Fruit fly (Drosophila melanogaster) whole organism, embryonic: ENCODE results near the gene fred.

Experiments used
- Awh ChIP-seq: fragments of 200-800 bp; sonication (Bioruptor generic); IDR thresholded peaks from 2 replicates; pipeline ENCODE4, ENCODE4 v1.3.6; 2022; ENCODE audit warnings: missing biosample characterization, missing genetic modification characterization
- CG10147 ChIP-seq: fragments of 200-800 bp; sonication (Bioruptor generic); optimal IDR thresholded peaks from 2 replicates; lab custom pipeline; 2019; ENCODE audit warnings: missing biosample characterization, mild to moderate bottlenecking, missing genetic modification characterization, moderate library complexity
- CG10321 ChIP-seq: fragments of 200-800 bp; sonication (Bioruptor generic); IDR thresholded peaks from 2 replicates; pipeline ENCODE4 v1.3.6; 2022; ENCODE audit warnings: missing biosample characterization, missing genetic modification characterization
- CG11456 ChIP-seq: fragments of 200-800 bp; sonication (Bioruptor generic); IDR thresholded peaks from 3 replicates; pipeline ENCODE4 v1.3.6; 2022; ENCODE audit warnings: missing biosample characterization, missing genetic modification characterization
- CG11695 ChIP-seq: fragments of 200-800 bp; sonication (Bioruptor generic); IDR thresholded peaks from 3 replicates; pipeline ENCODE4 v1.3.6; 2022; ENCODE audit warnings: missing biosample characterization, missing genetic modification characterization
- CG13624 ChIP-seq: fragments of 200-800 bp; sonication (Bioruptor generic); optimal IDR thresholded peaks from 2 replicates; lab custom pipeline; 2016; ENCODE audit warnings: missing biosample characterization, missing genetic modification characterization
- CG14014 ChIP-seq: fragments of 200-800 bp; sonication (Bioruptor generic); IDR thresholded peaks from 2 replicates; pipeline ENCODE4 v1.3.6; 2022; ENCODE audit warnings: missing biosample characterization, missing genetic modification characterization
- CG16779 ChIP-seq: fragments of 200-800 bp; sonication (Bioruptor generic); IDR thresholded peaks from 2 replicates; pipeline ENCODE4 v1.3.6; 2022; ENCODE audit warnings: missing biosample characterization, missing genetic modification characterization
- CG17568 ChIP-seq: fragments of 200-800 bp; sonication (Bioruptor generic); optimal IDR thresholded peaks from 2 replicates; lab custom pipeline; 2018; ENCODE audit warnings: missing biosample characterization, mild to moderate bottlenecking, missing genetic modification characterization, moderate library complexity
- CG18476 ChIP-seq: fragments of 200-800 bp; sonication (Bioruptor generic); optimal IDR thresholded peaks from 2 replicates; lab custom pipeline; 2016; ENCODE audit warnings: missing biosample characterization, mild to moderate bottlenecking, missing genetic modification characterization
- CG2678 ChIP-seq: fragments of 200-800 bp; sonication (Bioruptor generic); optimal IDR thresholded peaks from 3 replicates; lab custom pipeline; 2019; ENCODE audit warnings: missing biosample characterization, mild to moderate bottlenecking, missing genetic modification characterization, moderate library complexity
- CG30431 ChIP-seq: fragments of 200-800 bp; sonication (Bioruptor generic); optimal IDR thresholded peaks from 2 replicates; lab custom pipeline; 2017; ENCODE audit warnings: missing biosample characterization, missing genetic modification characterization
- CG6683 ChIP-seq: fragments of 200-800 bp; sonication (Bioruptor generic); optimal IDR thresholded peaks from 2 replicates; lab custom pipeline; 2017; ENCODE audit warnings: missing biosample characterization, mild to moderate bottlenecking, missing genetic modification characterization, missing genetic modification reagents
- CG7372 ChIP-seq: fragments of 200-800 bp; sonication (Bioruptor generic); IDR thresholded peaks from 2 replicates; pipeline ENCODE4 v1.3.6; 2022; ENCODE audit warnings: missing biosample characterization, missing genetic modification characterization
- CG7556 ChIP-seq: fragments of 200-800 bp; sonication (Bioruptor generic); optimal IDR thresholded peaks from 2 replicates; lab custom pipeline; 2017; ENCODE audit warnings: missing biosample characterization, mild to moderate bottlenecking, missing genetic modification characterization
- CG8359 ChIP-seq: fragments of 200-800 bp; sonication (Bioruptor generic); optimal IDR thresholded peaks from 2 replicates; lab custom pipeline; 2017; ENCODE audit warnings: missing biosample characterization, mild to moderate bottlenecking, missing genetic modification characterization, borderline replicate concordance
- CoRest ChIP-seq: fragments of 200-800 bp; sonication (Bioruptor generic); optimal IDR thresholded peaks from 3 replicates; lab custom pipeline; 2018; ENCODE audit warnings: missing biosample characterization, mild to moderate bottlenecking, missing genetic modification characterization, moderate library complexity
- D ChIP-seq, 2 experiments: fragments of 200-800 bp in 1 of 2; fragments of >200 bp in 1 of 2; sonication (Bioruptor generic) in 1 of 2; optimal IDR thresholded peaks; 2 replicates in 1 of 2; 3 replicates in 1 of 2; lab custom pipeline; 2017; ENCODE audit warnings: mild to moderate bottlenecking in 1 of 2, missing biosample characterization in 1 of 2, missing genetic modification characterization in 1 of 2, missing genetic modification reagents in 1 of 2
- Deaf1 ChIP-seq: fragments of 200-800 bp; optimal IDR thresholded peaks from 3 replicates; lab custom pipeline; 2019; ENCODE audit warnings: missing biosample characterization, mild to moderate bottlenecking, missing genetic modification characterization, moderate library complexity
- E2f2 ChIP-seq: fragments of 200-800 bp; sonication (Bioruptor generic); IDR thresholded peaks from 2 replicates; pipeline ENCODE4 v1.3.6; 2022; ENCODE audit warnings: missing biosample characterization, missing genetic modification characterization
- Fer2 ChIP-seq: fragments of 200-800 bp; sonication (Bioruptor generic); optimal IDR thresholded peaks from 2 replicates; lab custom pipeline; 2018; ENCODE audit warnings: missing biosample characterization, mild to moderate bottlenecking, missing genetic modification characterization, moderate library complexity
- HLH4C ChIP-seq: fragments of 200-800 bp; sonication (Bioruptor generic); IDR thresholded peaks from 3 replicates; pipeline ENCODE4 v1.3.6; 2022; ENCODE audit warnings: missing biosample characterization, missing genetic modification characterization; ENCODE audit not compliant: partially characterized antibody
- HmgD ChIP-seq: fragments of 200-800 bp; sonication (Bioruptor generic); optimal IDR thresholded peaks from 3 replicates; lab custom pipeline; 2016; ENCODE audit warnings: missing biosample characterization, missing genetic modification characterization
- Hmr ChIP-seq: fragments of 200-800 bp; sonication (Bioruptor generic); optimal IDR thresholded peaks from 3 replicates; lab custom pipeline; 2017; ENCODE audit warnings: mild to moderate bottlenecking, missing biosample characterization, missing genetic modification reagents, missing genetic modification characterization
- Hr3 ChIP-seq: fragments of 200-800 bp; sonication (Bioruptor generic); optimal IDR thresholded peaks from 3 replicates; lab custom pipeline; 2016; ENCODE audit warnings: missing biosample characterization, missing genetic modification characterization
- NC2β ChIP-seq: fragments of 200-800 bp; sonication (Bioruptor generic); optimal IDR thresholded peaks from 2 replicates; lab custom pipeline; 2016; ENCODE audit warnings: missing biosample characterization, missing genetic modification characterization
- Nf-YC ChIP-seq: fragments of 200-800 bp; optimal IDR thresholded peaks from 3 replicates; lab custom pipeline; 2019; ENCODE audit warnings: missing biosample characterization, mild to moderate bottlenecking, missing genetic modification characterization, moderate library complexity
- PHDP ChIP-seq: fragments of 200-800 bp; sonication (Bioruptor generic); optimal IDR thresholded peaks from 3 replicates; lab custom pipeline; 2018; ENCODE audit warnings: missing biosample characterization, mild to moderate bottlenecking, missing genetic modification characterization, moderate library complexity
- Six4 ChIP-seq: fragments of 200-800 bp; sonication (Bioruptor generic); optimal IDR thresholded peaks from 2 replicates; lab custom pipeline; 2016; ENCODE audit warnings: missing biosample characterization, missing genetic modification characterization
- Sox100B ChIP-seq: fragments of 200-800 bp; sonication (Bioruptor generic); optimal IDR thresholded peaks from 3 replicates; lab custom pipeline; 2018; ENCODE audit warnings: missing biosample characterization, mild to moderate bottlenecking, missing genetic modification characterization
- Spps ChIP-seq: fragments of 200-800 bp; sonication (Bioruptor generic); optimal IDR thresholded peaks from 2 replicates; lab custom pipeline; 2018; ENCODE audit warnings: missing biosample characterization, mild to moderate bottlenecking, missing genetic modification characterization
- Sry-β ChIP-seq: fragments of 200-800 bp; sonication (Bioruptor generic); optimal IDR thresholded peaks from 2 replicates; lab custom pipeline; 2018; ENCODE audit warnings: missing biosample characterization, mild to moderate bottlenecking, missing genetic modification characterization, moderate library complexity
- Ssrp ChIP-seq: fragments of 200-800 bp; sonication (Bioruptor generic); optimal IDR thresholded peaks from 2 replicates; lab custom pipeline; 2018; ENCODE audit warnings: missing biosample characterization, mild to moderate bottlenecking, missing genetic modification characterization, moderate library complexity
- ap ChIP-seq: fragments of 200-800 bp; sonication (Bioruptor generic); IDR thresholded peaks from 2 replicates; pipeline ENCODE4 v1.3.6; 2022; ENCODE audit warnings: missing biosample characterization, missing genetic modification characterization
- ash1 ChIP-seq: fragments of 200-800 bp; sonication (Bioruptor generic); optimal IDR thresholded peaks from 2 replicates; lab custom pipeline; 2018; ENCODE audit warnings: missing biosample characterization, mild to moderate bottlenecking, missing genetic modification characterization
- chm ChIP-seq: fragments of 200-800 bp; sonication (Bioruptor generic); IDR thresholded peaks from 2 replicates; pipeline ENCODE4 v1.3.6; 2022; ENCODE audit warnings: missing biosample characterization, missing genetic modification characterization
- da ChIP-seq: fragments of 200-800 bp; sonication (Bioruptor generic); optimal IDR thresholded peaks from 2 replicates; lab custom pipeline; 2016; ENCODE audit warnings: missing biosample characterization, missing genetic modification characterization
- danr ChIP-seq: fragments of 200-800 bp; sonication (Bioruptor generic); IDR thresholded peaks from 2 replicates; pipeline ENCODE4 v1.3.6; 2022; ENCODE audit warnings: missing biosample characterization, missing genetic modification characterization
- dmrt99B ChIP-seq: fragments of 200-800 bp; sonication (Bioruptor generic); optimal IDR thresholded peaks from 2 replicates; lab custom pipeline; 2018; ENCODE audit warnings: missing biosample characterization, mild to moderate bottlenecking, missing genetic modification characterization, moderate library complexity
- fd64A ChIP-seq: fragments of 200-800 bp; sonication (Bioruptor generic); optimal IDR thresholded peaks from 3 replicates; lab custom pipeline; 2018; ENCODE audit warnings: missing biosample characterization, mild to moderate bottlenecking, missing genetic modification characterization
- grau ChIP-seq: fragments of 200-800 bp; optimal IDR thresholded peaks from 3 replicates; lab custom pipeline; 2019; ENCODE audit warnings: missing biosample characterization, mild to moderate bottlenecking, missing genetic modification characterization, moderate library complexity
- lilli ChIP-seq: fragments of 200-800 bp; sonication (Bioruptor generic); optimal IDR thresholded peaks from 3 replicates; lab custom pipeline; 2016; ENCODE audit warnings: missing biosample characterization, missing genetic modification characterization
- lola ChIP-seq, 3 experiments: fragments of >200 bp in 2 of 3; fragments of 200-800 bp in 1 of 3; sonication (Bioruptor generic) in 1 of 3; optimal IDR thresholded peaks; 2 replicates each; lab custom pipeline; 2017 to 2019; ENCODE audit warnings: missing biosample characterization in 3 of 3, missing genetic modification characterization in 3 of 3, mild to moderate bottlenecking in 1 of 3, moderate library complexity in 1 of 3
- maf-S ChIP-seq: fragments of 200-800 bp; sonication (Bioruptor generic); optimal IDR thresholded peaks from 2 replicates; lab custom pipeline; 2016; ENCODE audit warnings: missing biosample characterization, missing genetic modification characterization
- nom ChIP-seq: fragments of 200-800 bp; sonication (Bioruptor generic); optimal IDR thresholded peaks from 2 replicates; lab custom pipeline; 2017; ENCODE audit warnings: missing biosample characterization, missing genetic modification characterization, mild to moderate bottlenecking, moderate library complexity, missing genetic modification reagents
- pb ChIP-seq: fragments of 200-800 bp; sonication (Bioruptor generic); optimal IDR thresholded peaks from 3 replicates; lab custom pipeline; 2016; ENCODE audit warnings: missing biosample characterization, missing genetic modification characterization
- sna ChIP-seq: fragments of 200-800 bp; sonication (Bioruptor generic); IDR thresholded peaks from 2 replicates; pipeline ENCODE4 v1.3.6; 2022; ENCODE audit warnings: missing biosample characterization, missing genetic modification characterization; ENCODE audit not compliant: partially characterized antibody
- tup ChIP-seq: fragments of 200-800 bp; sonication (Bioruptor generic); optimal IDR thresholded peaks from 2 replicates; lab custom pipeline; 2016; ENCODE audit warnings: missing biosample characterization, mild to moderate bottlenecking, missing genetic modification characterization, moderate library complexity
- twi ChIP-seq: fragments of 200-800 bp; optimal IDR thresholded peaks from 2 replicates; lab custom pipeline; 2019; ENCODE audit warnings: missing biosample characterization, mild to moderate bottlenecking, missing genetic modification characterization, moderate library complexity

The fred gene

DNA sequence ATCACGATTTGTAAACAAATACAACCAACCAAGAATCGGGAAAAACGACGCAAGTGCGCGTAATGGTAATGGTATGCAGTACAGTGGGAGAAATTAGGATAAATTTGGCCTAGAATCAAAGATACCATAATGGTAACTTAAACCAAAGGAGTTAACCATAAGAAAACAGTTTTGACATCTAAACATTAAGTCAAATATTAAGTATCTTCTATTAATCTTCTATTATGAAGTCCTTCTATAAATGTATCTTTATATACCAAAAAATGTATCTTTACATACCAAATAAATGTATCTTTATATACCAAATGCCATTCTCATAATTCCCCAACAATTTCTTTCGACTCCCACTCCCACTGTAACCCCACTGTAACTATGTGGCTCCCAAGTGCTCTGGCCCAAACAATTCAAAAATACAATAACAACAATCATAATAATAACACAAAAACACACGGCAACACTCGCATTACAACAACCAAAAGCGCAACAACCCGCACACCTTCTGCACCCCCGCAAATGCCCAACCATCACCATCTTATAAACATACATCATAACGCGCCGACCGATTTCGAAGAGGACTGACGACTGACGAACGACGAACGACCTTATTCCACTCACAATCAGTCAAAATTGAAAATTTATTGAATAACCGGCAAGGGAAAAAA lies 135.9 kb downstream of the fred start:
- TF ChIP-seq ap: no peak
- TF ChIP-seq fd64A (GFP tag; lab: Kevin White, UChicago): no peak
- TF ChIP-seq tup (GFP tag; lab: Kevin White, UChicago): no peak
- no peak for TF ChIP-seq da
- TF ChIP-seq NC2β (GFP tag; lab: Kevin White, UChicago): no peak
- TF ChIP-seq Spps (tag; lab: Kevin White, UChicago): no peak
- peak; percentile 32 for TF ChIP-seq Ssrp (tag; lab: Kevin White, UChicago)
- TF ChIP-seq E2f2 (GFP tag; lab: Robert Waterston, UW): 0 out of 2 replicates have a peak, but pooled peaks have one; percentile 11
- TF ChIP-seq CG7372 (GFP tag; lab: Robert Waterston, UW): no peak
- no peak for TF ChIP-seq CG17568
- no peak for TF ChIP-seq maf-S (GFP tag; lab: Kevin White, UChicago)
- no peak for TF ChIP-seq CG10321
- TF ChIP-seq CG16779 (GFP tag; lab: Robert Waterston, UW): no peak
- TF ChIP-seq Nf-YC (tag; lab: Kevin White, UChicago): no peak
- no peak for TF ChIP-seq CG18476 (GFP tag; lab: Kevin White, UChicago)
- no peak for TF ChIP-seq CG11456 (GFP tag; lab: Robert Waterston, UW)
- peak; percentile 24 for TF ChIP-seq PHDP (tag; lab: Kevin White, UChicago)
- no peak for TF ChIP-seq Awh (GFP tag; lab: Robert Waterston, UW)
- TF ChIP-seq CG7556 (GFP tag; lab: Kevin White, UChicago): no peak
- TF ChIP-seq Deaf1 (tag; lab: Kevin White, UChicago): no peak
- TF ChIP-seq CG8359 (GFP tag; lab: Kevin White, UChicago): no peak
- TF ChIP-seq CG11695 (GFP tag; lab: Robert Waterston, UW): no peak
- peak; percentile 19 for TF ChIP-seq Sox100B (GFP tag; lab: Kevin White, UChicago)
- TF ChIP-seq lilli (GFP tag; lab: Kevin White, UChicago): no peak
- no peak for TF ChIP-seq CG30431 (GFP tag; lab: Kevin White, UChicago)
- TF ChIP-seq chm: no peak
- TF ChIP-seq HmgD (GFP tag; lab: Kevin White, UChicago): no peak
- TF ChIP-seq Hmr (GFP tag; lab: Kevin White, UChicago): no peak
- TF ChIP-seq grau (tag; lab: Kevin White, UChicago): peak; percentile 31
- TF ChIP-seq D (optimal IDR thresholded peaks at IDR 0.05; lab: Kevin White, UChicago): no peak
- no peak for TF ChIP-seq D (GFP tag; optimal IDR thresholded peaks at IDR 0.05; lab: Kevin White, UChicago)
- TF ChIP-seq Hr3: peak; percentile 2
- no peak for TF ChIP-seq twi (tag; lab: Kevin White, UChicago)
- TF ChIP-seq Fer2 (tag; lab: Kevin White, UChicago): no peak
- TF ChIP-seq dmrt99B: peak; percentile 52
- TF ChIP-seq Sry-β: no peak
- no peak for TF ChIP-seq ash1 (GFP tag; lab: Kevin White, UChicago)
- TF ChIP-seq CG2678 (tag; lab: Kevin White, UChicago): peak; percentile 33
- peak in 1 of 3 experiments; percentile 68 for TF ChIP-seq lola (GFP tag; optimal IDR thresholded peaks at IDR 0.05; lab: Kevin White, UChicago)
- no peak for TF ChIP-seq CG14014 (GFP tag; lab: Robert Waterston, UW)
- TF ChIP-seq sna (GFP tag; lab: Robert Waterston, UW): no peak
- TF ChIP-seq CG10147 (GFP tag; lab: Kevin White, UChicago): no peak
- no peak for TF ChIP-seq CG6683 (GFP tag; lab: Kevin White, UChicago)
- TF ChIP-seq Six4 (GFP tag; lab: Kevin White, UChicago): no peak
- TF ChIP-seq pb (GFP tag; lab: Kevin White, UChicago): no peak
- TF ChIP-seq danr (GFP tag; lab: Robert Waterston, UW): no peak
- peak; percentile 22 for TF ChIP-seq CoRest (tag; lab: Kevin White, UChicago)
- no peak for TF ChIP-seq CG13624 (GFP tag; lab: Kevin White, UChicago)
- no peak for TF ChIP-seq HLH4C
- TF ChIP-seq nom (GFP tag; lab: Kevin White, UChicago): no peak
